Fruit fly (Drosophila melanogaster) Kc167 (cell line): ENCODE measurements around the gene ApepP.

Experiments
- Myc ChIP-seq: fragments of >200 bp; optimal IDR thresholded peaks from 2 replicates; lab custom pipeline; 2017; ENCODE audit warnings: missing external identifiers
- Sin3A ChIP-seq: fragments of >200 bp; optimal IDR thresholded peaks from 2 replicates; lab custom pipeline; 2018; ENCODE audit warnings: missing external identifiers
- h ChIP-seq: fragments of >200 bp; optimal IDR thresholded peaks from 3 replicates; lab custom pipeline; 2018; ENCODE audit warnings: missing external identifiers
- insv ChIP-seq: fragments of >200 bp; optimal IDR thresholded peaks from 3 replicates; lab custom pipeline; 2018; ENCODE audit warnings: missing external identifiers
- psq ChIP-seq: fragments of >200 bp; optimal IDR thresholded peaks from 2 replicates; lab custom pipeline; 2017; ENCODE audit warnings: missing external identifiers
- ttk ChIP-seq: sonication (Bioruptor generic); optimal IDR thresholded peaks from 2 replicates; lab custom pipeline; 2017; ENCODE audit warnings: missing external identifiers

- TF ChIP-seq Myc (lab: Kevin White, UChicago) (no peak), psq (lab: Kevin White, UChicago) (no peak), Sin3A (lab: Kevin White, UChicago) (no peak), insv (no peak), ttk (lab: Kevin White, UChicago) (no peak), h (lab: Kevin White, UChicago) (no peak)
Observed at dm6 chr2L:16859566-16859965, 50.7 kb downstream of the ApepP start.
